Worm (Caenorhabditis elegans) whole organism, L2 larva: ENCODE data around the gene srw-135.

ENCODE experiments used
- R02D3.7 ChIP-seq: fragments of 150-350 bp; optimal IDR thresholded peaks from 2 replicates; lab custom pipeline; 2014; ENCODE audit warnings: missing biosample characterization, missing genetic modification characterization
- ZK546.5 ChIP-seq: sonication (generic microtip); optimal IDR thresholded peaks from 2 replicates; lab custom pipeline; 2017; ENCODE audit warnings: missing biosample characterization, missing genetic modification characterization
- ceh-82 ChIP-seq: fragments of 150-350 bp; optimal IDR thresholded peaks from 2 replicates; lab custom pipeline; 2014; ENCODE audit warnings: missing biosample characterization, missing genetic modification characterization
- egl-27 ChIP-seq: sonication (generic microtip); optimal IDR thresholded peaks from 3 replicates; lab custom pipeline; 2017; ENCODE audit warnings: missing biosample characterization, missing genetic modification reagents, missing genetic modification characterization
- elt-1 ChIP-seq: fragments of 150-350 bp; optimal IDR thresholded peaks from 2 replicates; lab custom pipeline; 2014; ENCODE audit warnings: missing biosample characterization, missing genetic modification characterization
- lin-39 ChIP-seq: fragments of 150-350 bp; optimal IDR thresholded peaks from 2 replicates; lab custom pipeline; 2014; ENCODE audit warnings: missing biosample characterization, missing genetic modification reagents, missing genetic modification characterization
- lsy-2 ChIP-seq, 2 experiments: fragments of 150-350 bp in 1 of 2; sonication (generic microtip) in 1 of 2; optimal IDR thresholded peaks; 2 replicates each; lab custom pipeline; 2014 to 2017; ENCODE audit warnings: missing biosample characterization in 2 of 2, missing genetic modification characterization in 2 of 2
- nhr-11 ChIP-seq: fragments of 150-350 bp; optimal IDR thresholded peaks from 2 replicates; lab custom pipeline; 2014; ENCODE audit warnings: missing biosample characterization, missing genetic modification characterization
- nhr-237 ChIP-seq: fragments of 150-350 bp; optimal IDR thresholded peaks from 2 replicates; lab custom pipeline; 2014; ENCODE audit warnings: missing biosample characterization, missing genetic modification characterization
- nhr-77 ChIP-seq: fragments of 150-350 bp; optimal IDR thresholded peaks from 2 replicates; lab custom pipeline; 2014; ENCODE audit warnings: missing biosample characterization, missing genetic modification characterization
- skn-1 ChIP-seq: sonication (generic microtip); optimal IDR thresholded peaks from 2 replicates; lab custom pipeline; 2017; ENCODE audit warnings: missing biosample characterization, missing genetic modification characterization
- snpc-4 ChIP-seq: fragments of 150-350 bp; optimal IDR thresholded peaks from 2 replicates; lab custom pipeline; 2014; ENCODE audit warnings: missing biosample characterization, missing genetic modification characterization
- unc-62 ChIP-seq: fragments of 150-350 bp; optimal IDR thresholded peaks from 2 replicates; lab custom pipeline; 2014; ENCODE audit warnings: missing biosample characterization, missing genetic modification reagents, missing genetic modification characterization
- ztf-11 ChIP-seq: sonication (generic microtip); optimal IDR thresholded peaks from 2 replicates; lab custom pipeline; 2017; ENCODE audit warnings: missing biosample characterization, missing genetic modification characterization

- TF ChIP-seq elt-1 (tag; lab: Kevin White, UChicago) = no peak
- TF ChIP-seq ztf-11 = no peak
- TF ChIP-seq R02D3.7 = no peak
- no peak for TF ChIP-seq snpc-4 (tag; lab: Kevin White, UChicago)
- TF ChIP-seq lsy-2 (tag; optimal IDR thresholded peaks at IDR 0.05; lab: Kevin White, UChicago) = no peak
- no peak for TF ChIP-seq nhr-77 (tag; lab: Kevin White, UChicago)
- no peak for TF ChIP-seq ZK546.5 (tag; lab: Kevin White, UChicago)
- TF ChIP-seq skn-1 (tag; lab: Kevin White, UChicago) = no peak
- no peak for TF ChIP-seq nhr-11 (tag; lab: Kevin White, UChicago)
- TF ChIP-seq nhr-237 (tag; lab: Kevin White, UChicago) = no peak
- no peak for TF ChIP-seq egl-27 (tag; lab: Kevin White, UChicago)
- no peak for TF ChIP-seq unc-62 (GFP tag; lab: Kevin White, UChicago)
- no peak for TF ChIP-seq ceh-82 (tag; lab: Kevin White, UChicago)
- TF ChIP-seq lin-39 (tag; lab: Kevin White, UChicago) = no peak
Measured at ce11 chrV:2987407-2987806, 23.9 kb downstream of the srw-135 start, which contains the start of gene srh-85.
